Fruit fly (Drosophila melanogaster) whole organism, adult: ENCODE results near the gene Yod1.

ENCODE experiments used
- CG11617 ChIP-seq: fragments of 200-800 bp; sonication (Bioruptor generic); optimal IDR thresholded peaks from 2 replicates; lab custom pipeline; 2017; ENCODE audit warnings: mild to moderate bottlenecking, missing biosample characterization, missing genetic modification reagents, missing genetic modification characterization
- CG12768 ChIP-seq: fragments of 200-800 bp; sonication (Bioruptor generic); optimal IDR thresholded peaks from 2 replicates; lab custom pipeline; 2017; ENCODE audit warnings: missing biosample characterization, missing genetic modification characterization, mild to moderate bottlenecking, moderate library complexity, missing genetic modification reagents
- CG14711 ChIP-seq: fragments of 200-800 bp; sonication (Bioruptor generic); optimal IDR thresholded peaks from 2 replicates; lab custom pipeline; 2018; ENCODE audit warnings: missing biosample characterization, mild to moderate bottlenecking, missing genetic modification characterization, moderate library complexity
- CG1620 ChIP-seq: fragments of 200-800 bp; sonication (Bioruptor generic); optimal IDR thresholded peaks from 2 replicates; lab custom pipeline; 2016; ENCODE audit warnings: missing biosample characterization, missing genetic modification characterization
- CG33017 ChIP-seq: fragments of 200-800 bp; sonication (Bioruptor generic); optimal IDR thresholded peaks from 2 replicates; lab custom pipeline; 2018; ENCODE audit warnings: missing biosample characterization, mild to moderate bottlenecking, missing genetic modification characterization, moderate library complexity
- CG5204 ChIP-seq: fragments of 200-800 bp; sonication (Bioruptor generic); optimal IDR thresholded peaks from 2 replicates; lab custom pipeline; 2016; ENCODE audit warnings: missing biosample characterization, missing genetic modification characterization
- CG7045 ChIP-seq: fragments of 200-800 bp; sonication (Bioruptor generic); optimal IDR thresholded peaks from 2 replicates; lab custom pipeline; 2017; ENCODE audit warnings: missing biosample characterization, mild to moderate bottlenecking, missing genetic modification characterization
- CG7101 ChIP-seq: fragments of 200-800 bp; sonication (Bioruptor generic); optimal IDR thresholded peaks from 2 replicates; lab custom pipeline; 2018; ENCODE audit warnings: missing biosample characterization, mild to moderate bottlenecking, missing genetic modification characterization, moderate library complexity
- Clk ChIP-seq: fragments of 200-800 bp; sonication (Bioruptor generic); optimal IDR thresholded peaks from 2 replicates; lab custom pipeline; 2017; ENCODE audit warnings: missing biosample characterization, missing genetic modification characterization
- Crg-1 ChIP-seq: fragments of 200-800 bp; sonication (Bioruptor generic); optimal IDR thresholded peaks from 2 replicates; lab custom pipeline; 2016; ENCODE audit warnings: missing biosample characterization, missing genetic modification characterization
- Hr96 ChIP-seq: fragments of 200-800 bp; sonication (Bioruptor generic); optimal IDR thresholded peaks from 2 replicates; lab custom pipeline; 2016; ENCODE audit warnings: missing biosample characterization, missing genetic modification characterization
- Mnt ChIP-seq: fragments of 200-800 bp; sonication (Bioruptor generic); optimal IDR thresholded peaks from 2 replicates; lab custom pipeline; 2016; ENCODE audit warnings: missing biosample characterization, mild to moderate bottlenecking, missing genetic modification characterization
- bab1 ChIP-seq: fragments of 200-800 bp; sonication (Bioruptor generic); optimal IDR thresholded peaks from 3 replicates; lab custom pipeline; 2019; ENCODE audit warnings: missing biosample characterization, mild to moderate bottlenecking, missing genetic modification characterization, moderate library complexity
- cic ChIP-seq: fragments of 200-800 bp; sonication (Bioruptor generic); optimal IDR thresholded peaks from 2 replicates; lab custom pipeline; 2017; ENCODE audit warnings: missing biosample characterization, mild to moderate bottlenecking, missing genetic modification characterization, moderate library complexity
- cnc ChIP-seq, 2 experiments: fragments of >200 bp; optimal IDR thresholded peaks; 2 replicates each; lab custom pipeline; 2017
- kay ChIP-seq: fragments of 200-800 bp; sonication (Bioruptor generic); peaks from one replicate; lab custom pipeline; 2016; ENCODE audit warnings: missing biosample characterization, missing genetic modification characterization, borderline replicate concordance
- ovo ChIP-seq: fragments of 200-800 bp; sonication (Bioruptor generic); optimal IDR thresholded peaks from 2 replicates; lab custom pipeline; 2016; ENCODE audit warnings: missing biosample characterization, missing genetic modification characterization
- pad ChIP-seq: fragments of 200-800 bp; sonication (Bioruptor generic); optimal IDR thresholded peaks from 3 replicates; lab custom pipeline; 2017; ENCODE audit warnings: missing biosample characterization, missing genetic modification characterization, mild to moderate bottlenecking, moderate library complexity, missing genetic modification reagents
- tj ChIP-seq: fragments of 200-800 bp; sonication (Bioruptor generic); optimal IDR thresholded peaks from 3 replicates; lab custom pipeline; 2017; ENCODE audit warnings: missing biosample characterization, mild to moderate bottlenecking, missing genetic modification characterization, moderate library complexity
- toe ChIP-seq: fragments of 200-800 bp; sonication (Bioruptor generic); optimal IDR thresholded peaks from 2 replicates; lab custom pipeline; 2016; ENCODE audit warnings: missing biosample characterization, missing genetic modification characterization

The Yod1 gene

dm6 chr3L:5129199-5129598 is 4.5 kb upstream of the Yod1 start, which contains the start of gene CG4597:
Gene CG4597 (plus strand): TSS chr3L:5129499.
- no peak for TF ChIP-seq Hr96 (GFP tag; lab: Kevin White, UChicago)
- TF ChIP-seq CG14711 (tag; lab: Kevin White, UChicago) = no peak
- TF ChIP-seq Mnt (GFP tag; lab: Kevin White, UChicago) = no peak

dm6 chr3L:5130508-5130907 is 3.2 kb upstream of the Yod1 start:
- TF ChIP-seq pad (GFP tag; lab: Kevin White, UChicago) (no peak), cic (GFP tag; lab: Kevin White, UChicago) (no peak)

DNA sequence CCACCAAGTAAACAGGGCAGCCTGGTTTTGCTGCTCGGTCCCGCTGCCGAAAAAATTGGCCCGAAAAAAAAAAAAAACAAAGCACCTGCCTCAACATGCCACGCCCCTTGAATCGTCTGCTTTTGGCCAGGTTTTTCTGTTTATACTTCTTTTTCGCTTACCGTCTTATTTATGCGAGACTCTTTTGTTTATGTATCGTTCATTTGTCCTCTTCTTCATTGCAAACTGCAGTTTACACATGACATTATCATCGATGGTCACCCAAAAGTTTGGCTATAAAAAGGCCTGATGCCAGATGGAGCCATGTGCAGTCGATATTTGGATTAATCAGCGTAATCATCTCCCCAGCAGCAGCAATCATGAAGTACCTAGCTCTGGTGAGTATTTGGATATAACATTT is 2.4 kb upstream of the Yod1 start, which contains the start of gene CG15212:
TSS of gene CG15212 (plus strand) at position 301 of the 400 bp plus-strand sequence.
- no peak for TF ChIP-seq CG33017
- no peak for TF ChIP-seq kay (GFP tag; lab: Kevin White, UChicago)
- no peak for TF ChIP-seq CG7101 (tag; lab: Kevin White, UChicago)
- TF ChIP-seq CG11617 (GFP tag; lab: Kevin White, UChicago) = no peak
- TF ChIP-seq CG7045 (GFP tag; lab: Kevin White, UChicago) = no peak
- TF ChIP-seq CG12768 = no peak
- no peak for TF ChIP-seq CG5204 (GFP tag; lab: Kevin White, UChicago)
- TF ChIP-seq ovo = no peak
- TF ChIP-seq CG14711 (tag; lab: Kevin White, UChicago) = no peak
- no peak for TF ChIP-seq cic (GFP tag; lab: Kevin White, UChicago)
- no peak for TF ChIP-seq cnc (optimal IDR thresholded peaks at IDR 0.05; lab: Kevin White, UChicago)
- TF ChIP-seq tj = no peak
- no peak for TF ChIP-seq Mnt (GFP tag; lab: Kevin White, UChicago)
- no peak for TF ChIP-seq toe (GFP tag; lab: Kevin White, UChicago)
- no peak for TF ChIP-seq pad (GFP tag; lab: Kevin White, UChicago)

DNA sequence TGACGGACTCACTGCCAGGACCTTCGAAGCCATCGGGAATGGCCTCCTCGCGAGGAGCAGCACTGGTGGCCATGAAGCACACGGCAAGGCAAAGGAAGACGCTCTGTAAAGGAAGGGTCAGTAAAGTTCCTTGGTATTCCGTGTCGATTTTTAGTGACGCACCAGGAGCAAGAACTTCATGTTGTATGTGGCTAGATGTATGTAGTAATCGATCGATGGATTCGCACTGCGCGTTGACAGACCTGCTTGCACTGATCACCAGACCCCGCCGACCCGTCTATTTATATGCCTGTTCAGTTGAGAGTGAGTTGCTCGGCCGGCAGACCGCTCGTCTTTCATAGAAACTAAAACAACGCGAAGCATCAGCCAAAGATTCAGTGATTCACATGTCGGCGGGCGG is 705 bp upstream of the Yod1 start, which contains the start of gene CG15213:
TSS of gene CG15213 (minus strand) at position 255 of the 400 bp plus-strand sequence.
- TF ChIP-seq Clk (GFP tag; lab: Kevin White, UChicago) (no peak), cic (GFP tag; lab: Kevin White, UChicago) (no peak), CG5204 (GFP tag; lab: Kevin White, UChicago) (no peak), bab1 (GFP tag; lab: Kevin White, UChicago) (no peak), CG33017 (no peak), kay (GFP tag; lab: Kevin White, UChicago) (no peak), tj (no peak), Mnt (GFP tag; lab: Kevin White, UChicago) (no peak), pad (GFP tag; lab: Kevin White, UChicago) (no peak), CG7045 (GFP tag; lab: Kevin White, UChicago) (no peak), toe (GFP tag; lab: Kevin White, UChicago) (no peak), ovo (no peak), Hr96 (GFP tag; lab: Kevin White, UChicago) (no peak), cnc (optimal IDR thresholded peaks at IDR 0.05; lab: Kevin White, UChicago) (no peak), CG12768 (no peak), CG7101 (tag; lab: Kevin White, UChicago) (no peak), CG14711 (tag; lab: Kevin White, UChicago) (no peak), Crg-1 (GFP tag; lab: Kevin White, UChicago) (no peak), CG11617 (GFP tag; lab: Kevin White, UChicago) (no peak), CG1620 (GFP tag; lab: Kevin White, UChicago) (no peak)

DNA sequence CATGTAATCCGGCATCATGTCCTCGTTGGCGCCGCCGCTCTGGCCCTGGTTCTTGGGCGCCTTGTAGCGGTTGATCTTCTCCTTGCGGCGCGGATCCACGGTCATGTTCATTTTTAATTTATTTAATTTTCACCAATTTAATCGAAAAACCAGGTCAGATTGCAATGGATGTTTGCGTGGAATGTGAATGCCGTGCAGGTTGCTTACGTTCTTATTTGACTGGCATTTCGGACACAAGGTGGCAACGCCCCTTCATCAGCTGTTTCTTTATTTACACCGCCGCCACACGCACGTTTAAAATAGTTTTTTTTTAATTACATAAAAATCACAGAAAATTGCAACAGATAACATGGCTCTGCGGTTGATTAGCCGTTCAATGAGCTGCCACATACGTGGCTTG is 2.5 kb downstream of the Yod1 start, which contains the start of the genes CG10674 and CG4611:
TSS of gene CG10674 (minus strand) at position 170 of the 400 bp plus-strand sequence.
TSS of gene CG4611 (plus strand) at position 254 of the 400 bp plus-strand sequence.
- TF ChIP-seq CG7101 (tag; lab: Kevin White, UChicago) (no peak), Mnt (GFP tag; lab: Kevin White, UChicago) (peak; percentile 73), bab1 (GFP tag; lab: Kevin White, UChicago) (peak; percentile 30), CG11617 (GFP tag; lab: Kevin White, UChicago) (peak; percentile 10)

- peak; percentile 100 for TF ChIP-seq CG7101 (tag; lab: Kevin White, UChicago)
- TF ChIP-seq tj = peak; percentile 96
- TF ChIP-seq kay (GFP tag; lab: Kevin White, UChicago) = no peak
- peak; percentile 100 for TF ChIP-seq CG33017
- peak; percentile 100 for TF ChIP-seq CG12768
- TF ChIP-seq toe (GFP tag; lab: Kevin White, UChicago) = peak; percentile 100
- peak; percentile 99 for TF ChIP-seq Mnt (GFP tag; lab: Kevin White, UChicago)
- peak; percentile 100 for TF ChIP-seq Clk (GFP tag; lab: Kevin White, UChicago)
- peak; percentile 99 for TF ChIP-seq ovo
- TF ChIP-seq Hr96 (GFP tag; lab: Kevin White, UChicago) = peak; percentile 100
- TF ChIP-seq CG7045 (GFP tag; lab: Kevin White, UChicago) = peak; percentile 100
- TF ChIP-seq CG11617 (GFP tag; lab: Kevin White, UChicago) = peak; percentile 99
- no peak for TF ChIP-seq cnc (optimal IDR thresholded peaks at IDR 0.05; lab: Kevin White, UChicago)
- peak; percentile 100 for TF ChIP-seq CG1620 (GFP tag; lab: Kevin White, UChicago)
- peak; percentile 100 for TF ChIP-seq Crg-1 (GFP tag; lab: Kevin White, UChicago)
- peak; percentile 93 for TF ChIP-seq cic (GFP tag; lab: Kevin White, UChicago)
- peak; percentile 96 for TF ChIP-seq pad (GFP tag; lab: Kevin White, UChicago)
- TF ChIP-seq bab1 (GFP tag; lab: Kevin White, UChicago) = peak; percentile 100
- peak; percentile 99 for TF ChIP-seq CG14711 (tag; lab: Kevin White, UChicago)
- peak; percentile 100 for TF ChIP-seq CG5204 (GFP tag; lab: Kevin White, UChicago)
Measured at dm6 chr3L:5139312-5139711, 5.6 kb downstream of the Yod1 start, which contains the start of the genes Tcs5 and CHMP2B. Gene Tcs5 (minus strand): TSS chr3L:5139395. Gene CHMP2B (plus strand): TSS chr3L:5139619.
